Fruit fly (Drosophila melanogaster) Kc167 (cell line): ENCODE measurements around the gene CG15387.

ENCODE experiments used
- h ChIP-seq: fragments of >200 bp; optimal IDR thresholded peaks from 3 replicates; lab custom pipeline; 2018; ENCODE audit warnings: missing external identifiers
- psq ChIP-seq: fragments of >200 bp; optimal IDR thresholded peaks from 2 replicates; lab custom pipeline; 2017; ENCODE audit warnings: missing external identifiers

- TF ChIP-seq h: no peak
- TF ChIP-seq psq (lab: Kevin White, UChicago): no peak
Observed at dm6 chr2L:2202018-2202852, 23.9 kb downstream of the CG15387 start.
